Worm (Caenorhabditis elegans) whole organism, L2 larva: ENCODE data around the gene rabx-5.

Experiments used
- dmd-4 ChIP-seq: sonication (generic microtip); optimal IDR thresholded peaks from 2 replicates; lab custom pipeline; 2017; ENCODE audit warnings: missing biosample characterization, missing genetic modification characterization
- lin-11 ChIP-seq: fragments of 150-350 bp; sonication (generic microtip); optimal IDR thresholded peaks from 2 replicates; lab custom pipeline; 2014; ENCODE audit warnings: missing biosample characterization, missing genetic modification characterization, inconsistent platforms, mixed read lengths

ce11 chrIII:10634576-10634975 is 29.4 kb downstream of the rabx-5 start:
- TF ChIP-seq lin-11 (tag; lab: Kevin White, UChicago), result no peak
- TF ChIP-seq dmd-4 (tag; lab: Kevin White, UChicago), result no peak
